Worm (Caenorhabditis elegans): ENCODE results near the gene grdn-1.

The grdn-1 gene

ce11 chrV:18614498-18614897 lies 21.9 kb downstream of the grdn-1 start (continued):
- TF ChIP-seq F10E7.11 (tag; optimal IDR thresholded peaks at IDR 0.05): no peak
- TF ChIP-seq nhr-179 (tag; optimal IDR thresholded peaks at IDR 0.05): no peak
- peak; percentile 78 for TF ChIP-seq attf-5 (GFP tag; optimal IDR thresholded peaks at IDR 0.05)

- TF ChIP-seq egl-44 (GFP tag; IDR thresholded peaks at IDR 0.05): no peak
- no peak for TF ChIP-seq unc-130 (GFP tag; optimal IDR thresholded peaks at IDR 0.05)
- no peak for TF ChIP-seq lin-35 (GFP tag; optimal IDR thresholded peaks at IDR 0.05)
- TF ChIP-seq ceh-58 (GFP tag; IDR thresholded peaks at IDR 0.05): no peak
- TF ChIP-seq ceh-40 (GFP tag; IDR thresholded peaks at IDR 0.05): no peak
- no peak for TF ChIP-seq pbrm-1 (GFP tag; IDR thresholded peaks at IDR 0.05)
- TF ChIP-seq lsl-1 (GFP tag; optimal IDR thresholded peaks at IDR 0.05): no peak
- no peak for TF ChIP-seq sdz-38 (tag; optimal IDR thresholded peaks at IDR 0.05)
- TF ChIP-seq gei-17 (GFP tag; optimal IDR thresholded peaks at IDR 0.05): no peak
- TF ChIP-seq mxl-1 (tag; optimal IDR thresholded peaks at IDR 0.05): no peak
These were observed 23.7 kb downstream of the grdn-1 start, which contains the start of gene nhr-70 for ce11 chrV:18616287-18616686. Gene nhr-70, plus strand, starts transcription at chrV:18616587.

- TF ChIP-seq K12H6.12 (tag; optimal IDR thresholded peaks at IDR 0.05): peak; percentile 8
- TF ChIP-seq zfh-2 (GFP tag; conservative IDR thresholded peaks at IDR 0.05): peak; percentile 48; the same call in 1 of the 2 replicates
- TF ChIP-seq hlh-12 (tag; optimal IDR thresholded peaks at IDR 0.05): no peak
- no peak for TF ChIP-seq dox-1 (GFP tag; IDR thresholded peaks at IDR 0.05)
- no peak for TF ChIP-seq attf-5 (GFP tag; optimal IDR thresholded peaks at IDR 0.05)
- TF ChIP-seq rec-8 (tag; optimal IDR thresholded peaks at IDR 0.05): no peak
- no peak for TF ChIP-seq F10E7.11 (tag; optimal IDR thresholded peaks at IDR 0.05)
These were observed 29.9 kb downstream of the grdn-1 start, which contains the start of gene Y69H2.1 for ce11 chrV:18622462-18622861. Gene Y69H2.1, minus strand, starts transcription at chrV:18622562.

ce11 chrV:18626764-18627163 lies 34.2 kb downstream of the grdn-1 start, which contains the start of gene Y69H2.15:
Gene Y69H2.15, minus strand, starts transcription at chrV:18626864.
- TF ChIP-seq nfyb-1 (GFP tag; IDR thresholded peaks at IDR 0.05): no peak
- no peak for TF ChIP-seq mxl-1 (tag; optimal IDR thresholded peaks at IDR 0.05)
- TF ChIP-seq madf-8 (GFP tag; conservative IDR thresholded peaks at IDR 0.05): no peak
- TF ChIP-seq lin-35 (GFP tag; optimal IDR thresholded peaks at IDR 0.05): no peak
- no peak for TF ChIP-seq F10E7.11 (tag; optimal IDR thresholded peaks at IDR 0.05)
- TF ChIP-seq aptf-2 (GFP tag; conservative IDR thresholded peaks at IDR 0.05): no peak
- no peak for TF ChIP-seq ztf-26 (tag; optimal IDR thresholded peaks at IDR 0.05)
- TF ChIP-seq ztf-28 (GFP tag; IDR thresholded peaks at IDR 0.05): no peak
- no peak for TF ChIP-seq F33H1.4 (GFP tag; IDR thresholded peaks at IDR 0.05)
- TF ChIP-seq nfya-1 (tag; optimal IDR thresholded peaks at IDR 0.05; ENCODE audit: borderline replicate concordance, insufficient read depth): no peak
- no peak for TF ChIP-seq somi-1 (GFP tag; optimal IDR thresholded peaks at IDR 0.05)
- TF ChIP-seq D2030.7 (GFP tag; IDR thresholded peaks at IDR 0.05): no peak
- TF ChIP-seq F57A8.1 (GFP tag; optimal IDR thresholded peaks at IDR 0.05): no peak
- TF ChIP-seq nfya-2 (GFP tag; IDR thresholded peaks at IDR 0.05): no peak
- TF ChIP-seq ceh-100 (GFP tag; IDR thresholded peaks at IDR 0.05): no peak
- no peak for TF ChIP-seq hmg-1.2 (GFP tag; IDR thresholded peaks at IDR 0.05)
- TF ChIP-seq Y53F4B.3 (GFP tag; IDR thresholded peaks at IDR 0.05): no peak
- TF ChIP-seq efl-1 (GFP tag; optimal IDR thresholded peaks at IDR 0.05): no peak
- TF ChIP-seq F23B12.7 (tag; optimal IDR thresholded peaks at IDR 0.05; ENCODE audit: insufficient read depth): no peak
- TF ChIP-seq F37B4.10 (GFP tag; IDR thresholded peaks at IDR 0.05): no peak
